Fruit fly (Drosophila melanogaster) whole organism, wandering third instar larva: ENCODE data around the gene CG13012.

Experiments used
- CG32264 ChIP-seq: fragments of 200-800 bp; sonication (Bioruptor generic); optimal IDR thresholded peaks from 2 replicates; lab custom pipeline; 2016; ENCODE audit warnings: missing biosample characterization, missing genetic modification characterization
- CrebA ChIP-seq: fragments of 200-800 bp; sonication (Bioruptor generic); optimal IDR thresholded peaks from 2 replicates; lab custom pipeline; 2016; ENCODE audit warnings: missing biosample characterization, mild to moderate bottlenecking, missing genetic modification characterization, borderline replicate concordance
- br ChIP-seq: fragments of 200-800 bp; sonication (Bioruptor generic); optimal IDR thresholded peaks from 2 replicates; lab custom pipeline; 2016; ENCODE audit warnings: missing biosample characterization, missing genetic modification characterization
- dsf ChIP-seq: sonication (Bioruptor generic); optimal IDR thresholded peaks from 2 replicates; lab custom pipeline; 2016; ENCODE audit warnings: missing biosample characterization, missing genetic modification characterization, borderline replicate concordance
- h ChIP-seq: fragments of 200-800 bp; sonication (Bioruptor generic); optimal IDR thresholded peaks from 3 replicates; lab custom pipeline; 2016; ENCODE audit warnings: missing biosample characterization, mild to moderate bottlenecking, missing genetic modification characterization
- sv ChIP-seq: fragments of 200-800 bp; sonication (Bioruptor generic); optimal IDR thresholded peaks from 3 replicates; lab custom pipeline; 2016; ENCODE audit warnings: missing biosample characterization, missing genetic modification characterization

DNA sequence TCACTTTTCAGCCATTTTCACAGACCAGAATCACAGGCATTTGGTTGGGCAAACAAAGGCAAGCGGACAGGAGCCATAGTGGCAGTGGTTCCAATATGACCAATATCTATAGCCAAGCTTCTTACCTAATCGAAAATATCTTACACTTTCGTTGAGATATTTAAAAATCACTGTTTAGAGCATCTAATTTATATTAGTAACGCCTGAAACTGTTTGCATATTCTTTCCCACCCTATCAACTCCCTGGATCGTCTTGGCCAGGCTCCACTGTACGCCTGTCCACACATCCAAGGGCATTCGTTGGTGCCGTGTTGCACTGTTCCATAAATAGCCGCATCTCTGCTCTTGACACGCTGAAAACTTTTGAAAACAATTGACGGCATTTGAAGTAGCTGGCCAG is 13.9 kb upstream of the CG13012 start:
- TF ChIP-seq dsf (GFP tag; lab: Kevin White, UChicago) (no peak), br (no peak), h (GFP tag; lab: Kevin White, UChicago) (no peak), CG32264 (GFP tag; lab: Kevin White, UChicago) (no peak), CrebA (GFP tag; lab: Kevin White, UChicago) (no peak), sv (GFP tag; lab: Kevin White, UChicago) (no peak)
